Fruit fly (Drosophila melanogaster): Measurements from ENCODE around the gene bc10.

DNA sequence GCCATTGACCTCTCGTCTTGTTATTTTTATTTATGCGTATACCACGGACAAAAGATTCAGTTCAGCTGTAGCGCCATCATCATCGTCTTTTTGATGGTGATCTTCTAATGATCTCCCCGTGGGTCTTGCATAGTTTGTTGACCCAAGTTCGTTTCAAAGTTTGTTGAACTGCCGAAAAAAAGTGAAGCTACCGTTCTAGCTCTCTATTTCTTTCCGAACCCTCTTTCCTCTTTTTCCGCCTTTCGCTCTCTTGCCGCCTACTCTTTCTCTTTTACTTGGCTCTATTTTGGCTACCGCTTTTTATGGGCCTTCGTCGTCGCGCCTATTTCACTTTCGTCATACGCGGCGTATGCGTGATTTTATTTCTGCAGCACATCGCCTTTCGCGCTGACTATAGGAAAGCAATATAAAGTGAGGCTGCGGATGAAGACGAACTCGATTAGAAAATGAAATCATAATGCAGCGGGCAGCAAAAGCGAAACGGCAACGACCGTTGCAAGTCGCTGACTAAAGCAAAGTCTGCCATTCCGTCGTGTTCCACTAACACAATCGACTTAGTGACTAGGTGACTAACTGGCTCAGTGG lies 43.8 kb downstream of the bc10 start:
- no peak for TF ChIP-seq CG10348 (GFP tag; IDR thresholded peaks at IDR 0.05)
- TF ChIP-seq gl (tag; optimal IDR thresholded peaks at IDR 0.05) = no peak
- no peak for TF ChIP-seq D1 (tag; optimal IDR thresholded peaks at IDR 0.05)
- no peak for TF ChIP-seq Ets98B (GFP tag; IDR thresholded peaks at IDR 0.05)
- TF ChIP-seq CG8159 (tag; optimal IDR thresholded peaks at IDR 0.05) = no peak
